Fruit fly (Drosophila melanogaster): ENCODE results near the gene CG31244.

CG31244 gene

DNA sequence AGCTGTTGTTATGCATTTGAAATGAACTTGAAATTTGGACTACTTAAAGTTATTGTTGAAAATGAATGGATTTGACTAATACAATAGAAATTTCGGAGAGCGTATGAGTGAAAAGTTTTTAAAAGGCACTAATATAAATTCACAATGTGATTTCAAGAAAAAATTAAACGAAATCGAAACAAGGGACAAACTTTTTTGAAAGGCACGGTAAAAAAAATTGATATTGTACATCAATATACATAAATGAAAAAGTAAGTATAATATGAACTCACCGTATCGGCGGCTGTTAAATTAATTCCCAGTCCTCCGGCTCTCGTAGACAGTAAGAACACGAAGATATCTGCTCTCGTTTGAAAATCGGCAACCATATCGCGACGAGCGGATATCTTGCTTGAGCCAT lies at the start of gene CG31244:
CG31244 (minus strand) TSS at position 101 of the 400 bp plus-strand sequence.
- TF ChIP-seq CG14655 (GFP tag; optimal IDR thresholded peaks at IDR 0.05), result no peak
- no peak for TF ChIP-seq CG9948 (tag; optimal IDR thresholded peaks at IDR 0.05)
- no peak for TF ChIP-seq D1 (tag; optimal IDR thresholded peaks at IDR 0.05)
- TF ChIP-seq CG15710 (tag; optimal IDR thresholded peaks at IDR 0.05), result no peak
- no peak for TF ChIP-seq gl (tag; optimal IDR thresholded peaks at IDR 0.05)
- no peak for TF ChIP-seq CG8301 (tag; optimal IDR thresholded peaks at IDR 0.05)
- no peak for TF ChIP-seq Snoo (tag; optimal IDR thresholded peaks at IDR 0.05)
- TF ChIP-seq CG32121 (GFP tag; IDR thresholded peaks at IDR 0.05), result no peak
- TF ChIP-seq CG13204 (GFP tag; optimal IDR thresholded peaks at IDR 0.05), result no peak

- no peak for TF ChIP-seq CG15710 (tag; optimal IDR thresholded peaks at IDR 0.05)
- no peak for TF ChIP-seq CG34367 (tag; optimal IDR thresholded peaks at IDR 0.05)
- no peak for TF ChIP-seq CG8159 (tag; optimal IDR thresholded peaks at IDR 0.05)
- TF ChIP-seq rn (GFP tag; IDR thresholded peaks at IDR 0.05), result no peak
- TF ChIP-seq Pif1A (GFP tag; optimal IDR thresholded peaks at IDR 0.05), result no peak
- TF ChIP-seq gl (tag; optimal IDR thresholded peaks at IDR 0.05), result no peak
- no peak for TF ChIP-seq CG9948 (tag; optimal IDR thresholded peaks at IDR 0.05)
- TF ChIP-seq Ets98B (GFP tag; IDR thresholded peaks at IDR 0.05), result no peak
- no peak for TF ChIP-seq Pif1B (GFP tag; optimal IDR thresholded peaks at IDR 0.05)
- TF ChIP-seq CG14655 (GFP tag; optimal IDR thresholded peaks at IDR 0.05), result no peak
- TF ChIP-seq CG13204 (GFP tag; optimal IDR thresholded peaks at IDR 0.05), result no peak
- no peak for TF ChIP-seq CG12605 (GFP tag; IDR thresholded peaks at IDR 0.05)
- TF ChIP-seq CG10348 (GFP tag; IDR thresholded peaks at IDR 0.05), result no peak
- no peak for TF ChIP-seq EcR (GFP tag; optimal IDR thresholded peaks at IDR 0.05)
- no peak for TF ChIP-seq CG17806 (tag; optimal IDR thresholded peaks at IDR 0.05)
- no peak for TF ChIP-seq D1 (tag; optimal IDR thresholded peaks at IDR 0.05)
- no peak for TF ChIP-seq Snoo (tag; optimal IDR thresholded peaks at IDR 0.05)
- TF ChIP-seq CG8301 (tag; optimal IDR thresholded peaks at IDR 0.05), result no peak
Measured at dm6 chr3R:19425099-19425498, 26.7 kb upstream of the CG31244 start, which contains the start of gene CG3517. CG3517 (minus strand) TSS chr3R:19425199.

DNA sequence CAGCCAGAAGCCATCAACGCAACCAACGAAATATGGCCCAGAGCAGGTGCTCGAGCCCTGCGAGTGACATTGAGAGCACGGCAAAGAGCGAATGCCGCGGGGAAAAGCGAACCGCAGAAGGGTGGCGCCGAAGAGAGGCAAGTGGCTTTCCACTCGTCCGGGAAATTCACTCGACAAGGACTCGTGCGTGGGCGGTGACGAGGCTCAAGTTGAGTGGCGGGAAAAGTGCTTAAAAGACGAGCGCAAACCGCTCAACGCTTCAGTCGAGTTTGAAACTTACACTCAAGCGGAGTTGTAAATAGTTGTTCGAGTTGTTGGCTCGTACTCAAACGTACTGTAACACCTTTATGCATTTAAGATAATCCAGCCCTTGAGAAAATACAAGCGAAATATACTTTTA lies 14.1 kb upstream of the CG31244 start, which contains the start of gene CG31221:
CG31221 (plus strand) TSS at position 256 of the 400 bp plus-strand sequence.
- no peak for TF ChIP-seq fd96Ca (GFP tag; IDR thresholded peaks at IDR 0.05)
- no peak for TF ChIP-seq Pif1B (GFP tag; optimal IDR thresholded peaks at IDR 0.05)
- TF ChIP-seq CG10348 (GFP tag; IDR thresholded peaks at IDR 0.05), result no peak
- TF ChIP-seq CG15710 (tag; optimal IDR thresholded peaks at IDR 0.05), result no peak

- TF ChIP-seq CG17806 (tag; optimal IDR thresholded peaks at IDR 0.05), result no peak
- no peak for TF ChIP-seq CG8159 (tag; optimal IDR thresholded peaks at IDR 0.05)
- no peak for TF ChIP-seq CG14655 (GFP tag; optimal IDR thresholded peaks at IDR 0.05)
- TF ChIP-seq D1 (tag; optimal IDR thresholded peaks at IDR 0.05), result no peak
- TF ChIP-seq Ets98B (GFP tag; IDR thresholded peaks at IDR 0.05), result no peak
Measured at dm6 chr3R:19411371-19411770, 13.0 kb upstream of the CG31244 start.

DNA sequence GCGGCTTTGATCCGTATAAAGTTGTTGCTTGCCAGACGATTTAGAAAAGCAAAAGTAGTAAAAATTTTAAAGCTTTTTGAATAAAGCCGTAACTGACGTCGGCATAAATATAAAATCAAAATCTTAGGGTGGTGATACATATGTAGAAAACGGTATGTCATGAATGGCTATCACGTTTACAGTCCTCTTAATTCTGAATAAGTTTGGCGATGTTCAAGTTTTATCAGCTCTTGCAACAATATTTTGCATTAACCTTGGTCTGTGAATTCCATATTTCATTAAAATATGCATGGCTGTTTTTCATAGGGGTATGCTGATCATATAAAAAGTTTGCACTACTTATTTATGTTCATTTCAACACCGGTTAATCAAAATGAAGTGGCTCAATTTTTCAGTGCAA lies 10.2 kb upstream of the CG31244 start, which contains the start of gene CG11626:
CG11626 (plus strand) TSS at position 301 of the 400 bp plus-strand sequence.
- TF ChIP-seq Pif1B (GFP tag; optimal IDR thresholded peaks at IDR 0.05) (no peak), CG8159 (tag; optimal IDR thresholded peaks at IDR 0.05) (no peak), fd96Ca (GFP tag; IDR thresholded peaks at IDR 0.05) (no peak), Pif1A (GFP tag; optimal IDR thresholded peaks at IDR 0.05) (no peak), CG9948 (tag; optimal IDR thresholded peaks at IDR 0.05) (no peak), CG32121 (GFP tag; IDR thresholded peaks at IDR 0.05) (no peak), D1 (tag; optimal IDR thresholded peaks at IDR 0.05) (no peak), rn (GFP tag; IDR thresholded peaks at IDR 0.05) (no peak), Snoo (tag; optimal IDR thresholded peaks at IDR 0.05) (no peak), CG34367 (tag; optimal IDR thresholded peaks at IDR 0.05) (no peak), CG10348 (GFP tag; IDR thresholded peaks at IDR 0.05) (no peak), Ets98B (GFP tag; IDR thresholded peaks at IDR 0.05) (no peak), CG15710 (tag; optimal IDR thresholded peaks at IDR 0.05) (no peak)

- TF ChIP-seq CG12605 (GFP tag; IDR thresholded peaks at IDR 0.05), result peak; percentile 73
- TF ChIP-seq CG14655 (GFP tag; optimal IDR thresholded peaks at IDR 0.05), result no peak
Measured at dm6 chr3R:19406852-19407251, 8.5 kb upstream of the CG31244 start.

DNA sequence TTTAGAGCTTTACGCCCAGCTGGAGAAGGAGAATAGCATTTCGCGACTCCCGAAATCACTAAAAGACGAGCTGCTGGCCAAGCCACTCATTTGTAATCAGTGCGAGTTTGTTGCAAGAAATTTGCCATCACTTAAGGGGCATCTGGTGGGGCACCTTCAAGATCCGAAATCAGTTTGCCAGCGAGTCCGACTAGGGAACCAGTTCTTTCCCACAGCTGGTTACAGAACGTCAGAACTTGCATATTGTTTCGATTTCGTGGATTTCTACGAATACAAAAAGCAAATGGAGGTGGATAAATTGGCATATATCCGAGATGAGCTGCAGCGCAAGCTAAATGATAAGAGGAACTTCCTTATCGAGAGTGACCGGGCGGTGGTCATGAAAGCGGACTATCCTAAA lies 5.9 kb upstream of the CG31244 start:
- TF ChIP-seq Pif1B (GFP tag; optimal IDR thresholded peaks at IDR 0.05), result no peak
- TF ChIP-seq Snoo (tag; optimal IDR thresholded peaks at IDR 0.05), result no peak
- TF ChIP-seq Pif1A (GFP tag; optimal IDR thresholded peaks at IDR 0.05), result no peak
- no peak for TF ChIP-seq CG9948 (tag; optimal IDR thresholded peaks at IDR 0.05)

DNA sequence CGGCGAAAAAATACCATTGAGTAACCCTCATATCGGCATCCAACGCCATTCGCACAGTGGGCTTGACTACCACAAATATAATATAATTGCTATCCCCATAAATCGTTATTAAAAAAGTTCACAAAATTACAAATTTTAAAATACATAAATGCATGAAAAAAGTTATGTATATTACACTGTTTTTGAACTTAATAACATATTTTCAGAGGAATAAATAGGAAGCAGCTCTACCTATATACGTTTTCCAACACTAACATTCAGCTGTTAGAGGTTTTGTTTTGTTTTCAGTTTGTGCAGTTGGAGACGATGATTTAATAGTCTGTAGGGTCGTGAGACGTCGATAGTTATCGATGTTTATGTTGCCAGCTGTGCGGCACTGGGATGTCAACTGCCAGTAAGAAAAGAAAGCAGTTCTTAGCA lies 4.7 kb upstream of the CG31244 start, which contains the start of the genes Ino80 and Aptx:
Ino80 (minus strand) TSS at position 58 of the 420 bp plus-strand sequence.
Aptx (plus strand) TSS at position 360 of the 420 bp plus-strand sequence.
- TF ChIP-seq Ets98B (GFP tag; IDR thresholded peaks at IDR 0.05) (peak; percentile 84), CG8159 (tag; optimal IDR thresholded peaks at IDR 0.05) (peak; percentile 91), CG13204 (GFP tag; optimal IDR thresholded peaks at IDR 0.05) (no peak), CG15710 (tag; optimal IDR thresholded peaks at IDR 0.05) (peak; percentile 90), CG8301 (tag; optimal IDR thresholded peaks at IDR 0.05) (peak; percentile 89), CG14655 (GFP tag; optimal IDR thresholded peaks at IDR 0.05) (peak; percentile 89), CG10348 (GFP tag; IDR thresholded peaks at IDR 0.05) (peak; percentile 66), fd96Ca (GFP tag; IDR thresholded peaks at IDR 0.05) (peak; percentile 82; the same call in 2 of the 3 replicates), CG17806 (tag; optimal IDR thresholded peaks at IDR 0.05) (peak; percentile 90), Pif1A (GFP tag; optimal IDR thresholded peaks at IDR 0.05) (no peak), CG9948 (tag; optimal IDR thresholded peaks at IDR 0.05) (peak; percentile 89), D1 (tag; optimal IDR thresholded peaks at IDR 0.05) (peak; percentile 69), CG32121 (GFP tag; IDR thresholded peaks at IDR 0.05) (peak; percentile 92), CG12605 (GFP tag; IDR thresholded peaks at IDR 0.05) (peak; percentile 72; the same call in 1 of the 2 replicates), CG4496 (GFP tag; IDR thresholded peaks at IDR 0.05) (peak; percentile 94), Pif1B (GFP tag; optimal IDR thresholded peaks at IDR 0.05) (peak; percentile 83), EcR (GFP tag; optimal IDR thresholded peaks at IDR 0.05) (no peak), gl (tag; optimal IDR thresholded peaks at IDR 0.05) (no peak), CG34367 (tag; optimal IDR thresholded peaks at IDR 0.05) (peak; percentile 86), Snoo (tag; optimal IDR thresholded peaks at IDR 0.05) (peak; percentile 73), rn (GFP tag; IDR thresholded peaks at IDR 0.05) (peak; percentile 88)
